Fruit fly (Drosophila melanogaster): ENCODE data around the gene CG10654.
A peak's percentile ranks its signal among the peaks of the same experiment; 100 is the strongest.

CG10654 gene

dm6 chr3L:12526433-12527113 is 18.9 kb upstream of the CG10654 start, which contains the start of gene eIF2beta (continued):
- TF ChIP-seq tna (GFP tag; IDR thresholded peaks at IDR 0.05; ENCODE audit: partially characterized antibody) (no peak), CG42726 (GFP tag; IDR thresholded peaks at IDR 0.05; ENCODE audit: partially characterized antibody) (no peak), wor (GFP tag; IDR thresholded peaks at IDR 0.05) (no peak), caup (GFP tag; optimal IDR thresholded peaks at IDR 0.05; ENCODE audit: severe bottlenecking) (peak; percentile 16), phol (tag; optimal IDR thresholded peaks at IDR 0.05) (peak; percentile 5), corto (GFP tag; optimal IDR thresholded peaks at IDR 0.05) (no peak), CG11504 (tag; optimal IDR thresholded peaks at IDR 0.05) (peak; percentile 42), CG1233 (GFP tag; optimal IDR thresholded peaks at IDR 0.05) (peak; percentile 48), CG4360 (GFP tag; IDR thresholded peaks at IDR 0.05) (no peak), cato (GFP tag; optimal IDR thresholded peaks at IDR 0.05; ENCODE audit: borderline replicate concordance) (no peak), Gug (GFP tag; IDR thresholded peaks at IDR 0.05) (no peak), CG17385 (GFP tag; optimal IDR thresholded peaks at IDR 0.05) (peak; percentile 52), da (GFP tag; optimal IDR thresholded peaks at IDR 0.05) (no peak), Lhr (GFP tag; optimal IDR thresholded peaks at IDR 0.05) (peak; percentile 47), CG3407 (GFP tag; optimal IDR thresholded peaks at IDR 0.05) (no peak), BEAF-32 (GFP tag; optimal IDR thresholded peaks at IDR 0.05) (peak; percentile 40), Aef1 (GFP tag; IDR thresholded peaks at IDR 0.05) (no peak), her (GFP tag; optimal IDR thresholded peaks at IDR 0.05) (no peak), Stat92E (GFP tag; optimal IDR thresholded peaks at IDR 0.05) (peak in 1 of 3 experiments; percentile 12), run (tag; optimal IDR thresholded peaks at IDR 0.05) (no peak), ind (GFP tag; optimal IDR thresholded peaks at IDR 0.05) (no peak), CG7987 (GFP tag; optimal IDR thresholded peaks at IDR 0.05) (peak; percentile 76), CTCF (GFP tag; optimal IDR thresholded peaks at IDR 0.05) (peak; percentile 95), jigr1 (GFP tag; IDR thresholded peaks at IDR 0.05) (no peak), CG33557 (GFP tag; optimal IDR thresholded peaks at IDR 0.05) (peak; percentile 29), gt (GFP tag; IDR thresholded peaks at IDR 0.05) (no peak), CG11093 (GFP tag; IDR thresholded peaks at IDR 0.05) (no peak), CG14710 (tag; optimal IDR thresholded peaks at IDR 0.05) (peak; percentile 64), mam (GFP tag; optimal IDR thresholded peaks at IDR 0.05) (no peak), Pdp1 (GFP tag; optimal IDR thresholded peaks at IDR 0.05) (peak in 1 of 2 experiments; percentile 53), CG2199 (GFP tag; IDR thresholded peaks at IDR 0.05) (no peak), dmrt99B (tag; optimal IDR thresholded peaks at IDR 0.05) (peak; percentile 54), lola (GFP tag; optimal IDR thresholded peaks at IDR 0.05) (no peak), MESR4 (GFP tag; optimal IDR thresholded peaks at IDR 0.05) (peak; percentile 98), CG2202 (tag; optimal IDR thresholded peaks at IDR 0.05) (peak; percentile 20), TFAM (GFP tag; optimal IDR thresholded peaks at IDR 0.05) (no peak), CG3847 (GFP tag; IDR thresholded peaks at IDR 0.05) (no peak), shn (GFP tag; optimal IDR thresholded peaks at IDR 0.05) (no peak), peb (GFP tag; IDR thresholded peaks at IDR 0.05) (no peak), tin (GFP tag; optimal IDR thresholded peaks at IDR 0.05) (peak; percentile 31), CG8924 (tag; optimal IDR thresholded peaks at IDR 0.05) (peak; percentile 57), pum (GFP tag; optimal IDR thresholded peaks at IDR 0.05) (no peak), CG32772 (GFP tag; IDR thresholded peaks at IDR 0.05) (no peak), bowl (GFP tag; IDR thresholded peaks at IDR 0.05) (0 out of 2 replicates have a peak, but pooled peaks have one; percentile 8), CG11456 (GFP tag; IDR thresholded peaks at IDR 0.05) (0 out of 3 replicates have a peak, but pooled peaks have one; percentile 41), btn (GFP tag; optimal IDR thresholded peaks at IDR 0.05) (no peak), GATAe (GFP tag; conservative IDR thresholded peaks at IDR 0.05) (no peak), CG31224 (GFP tag; IDR thresholded peaks at IDR 0.05) (no peak), CG3065 (GFP tag; optimal IDR thresholded peaks at IDR 0.05) (no peak), CG3726 (GFP tag; IDR thresholded peaks at IDR 0.05) (no peak)
